Fruit fly (Drosophila melanogaster) S2 (cell line): ENCODE results near the gene Arglu1.
A peak's percentile ranks its signal among the peaks of the same experiment; 100 is the strongest.

Experiments
- CG8478 ChIP-seq: fragments of >200 bp; optimal IDR thresholded peaks from 2 replicates; lab custom pipeline; 2018
- CTCF ChIP-seq, 2 experiments: fragments of >200 bp; optimal IDR thresholded peaks; 2 replicates each; lab custom pipeline; 2018

Gene Arglu1

dm6 chr2L:9918020-9918959 lies 19.6 kb downstream of the Arglu1 start, which contains the start of the genes CG5885 and CG4598:
Gene CG5885, minus strand, starts transcription at chr2L:9918330.
Gene CG4598, plus strand, starts transcription at chr2L:9918618.
- TF ChIP-seq CG8478 (lab: Kevin White, UChicago): no peak
- peak in 1 of 2 experiments; percentile 29 for TF ChIP-seq CTCF (optimal IDR thresholded peaks at IDR 0.05; lab: Kevin White, UChicago)

dm6 chr2L:9915011-9915850 lies 22.7 kb downstream of the Arglu1 start, which contains the start of gene yip2:
Gene yip2, plus strand, starts transcription at chr2L:9915253.
- TF ChIP-seq CG8478 (lab: Kevin White, UChicago) (no peak), CTCF (optimal IDR thresholded peaks at IDR 0.05; lab: Kevin White, UChicago) (no peak)

- TF ChIP-seq CG8478 (lab: Kevin White, UChicago) (no peak), CTCF (optimal IDR thresholded peaks at IDR 0.05; lab: Kevin White, UChicago) (no peak)
Observed at dm6 chr2L:9912570-9913260, 25.2 kb downstream of the Arglu1 start, which contains the start of the genes Etl1 and Srp54. Gene Etl1, minus strand, starts transcription at chr2L:9912608. Gene Srp54, plus strand, starts transcription at chr2L:9912911.

dm6 chr2L:9911783-9912182 lies 26.2 kb downstream of the Arglu1 start:
- no peak for TF ChIP-seq CG8478 (lab: Kevin White, UChicago)
- TF ChIP-seq CTCF (optimal IDR thresholded peaks at IDR 0.05; lab: Kevin White, UChicago): no peak

dm6 chr2L:9908468-9908967 lies 29.4 kb downstream of the Arglu1 start, which contains the start of gene CG13124:
Gene CG13124, minus strand, starts transcription at chr2L:9908633.
- no peak for TF ChIP-seq CG8478 (lab: Kevin White, UChicago)
- TF ChIP-seq CTCF (optimal IDR thresholded peaks at IDR 0.05; lab: Kevin White, UChicago): no peak

dm6 chr2L:9907320-9908256 lies 30.3 kb downstream of the Arglu1 start:
- no peak for TF ChIP-seq CTCF (optimal IDR thresholded peaks at IDR 0.05; lab: Kevin White, UChicago)
- TF ChIP-seq CG8478 (lab: Kevin White, UChicago): no peak

dm6 chr2L:9906641-9907040 lies 31.3 kb downstream of the Arglu1 start:
- TF ChIP-seq CG8478 (lab: Kevin White, UChicago) (no peak), CTCF (optimal IDR thresholded peaks at IDR 0.05; lab: Kevin White, UChicago) (no peak)

dm6 chr2L:9903028-9903427 lies 34.9 kb downstream of the Arglu1 start, which contains the start of gene Muc30E:
Gene Muc30E, minus strand, starts transcription at chr2L:9903128.
- TF ChIP-seq CTCF (optimal IDR thresholded peaks at IDR 0.05; lab: Kevin White, UChicago) (no peak), CG8478 (lab: Kevin White, UChicago) (no peak)

dm6 chr2L:9897296-9897695 lies 40.6 kb downstream of the Arglu1 start, which contains the start of gene RpS2:
Gene RpS2, minus strand, starts transcription at chr2L:9897552.
- no peak for TF ChIP-seq CG8478 (lab: Kevin White, UChicago)
- TF ChIP-seq CTCF (optimal IDR thresholded peaks at IDR 0.05; lab: Kevin White, UChicago): peak in 1 of 2 experiments; percentile 33

- TF ChIP-seq CG8478 (lab: Kevin White, UChicago): no peak
- no peak for TF ChIP-seq CTCF (optimal IDR thresholded peaks at IDR 0.05; lab: Kevin White, UChicago)
Observed at dm6 chr2L:9894871-9895364, 43.0 kb downstream of the Arglu1 start, which contains the start of gene Bka. Gene Bka, plus strand, starts transcription at chr2L:9895287.

- TF ChIP-seq CTCF (optimal IDR thresholded peaks at IDR 0.05; lab: Kevin White, UChicago): no peak
- TF ChIP-seq CG8478 (lab: Kevin White, UChicago): no peak
Observed at dm6 chr2L:9894193-9894592, 43.7 kb downstream of the Arglu1 start.

- no peak for TF ChIP-seq CG8478 (lab: Kevin White, UChicago)
- no peak for TF ChIP-seq CTCF (optimal IDR thresholded peaks at IDR 0.05; lab: Kevin White, UChicago)
Observed at dm6 chr2L:9893183-9893582, 44.8 kb downstream of the Arglu1 start, which contains the start of gene mtDNA-helicase. Gene mtDNA-helicase, minus strand, starts transcription at chr2L:9893446.
